Worm (Caenorhabditis elegans) whole organism, L2 larva: ENCODE results near the gene fbxa-9.

Source experiments
- C34F6.9 ChIP-seq: fragments of 150-350 bp; optimal IDR thresholded peaks from 2 replicates; lab custom pipeline; 2014; ENCODE audit warnings: missing biosample characterization, missing genetic modification characterization
- F13H6.1 ChIP-seq: sonication (generic microtip); optimal IDR thresholded peaks from 2 replicates; lab custom pipeline; 2016; ENCODE audit warnings: missing genetic modification characterization, missing compliant biosample characterization
- R02D3.7 ChIP-seq: fragments of 150-350 bp; optimal IDR thresholded peaks from 2 replicates; lab custom pipeline; 2014; ENCODE audit warnings: missing biosample characterization, missing genetic modification characterization
- Y55F3AM.14 ChIP-seq: fragments of 200-800 bp; sonication (Bioruptor generic); optimal IDR thresholded peaks from 2 replicates; lab custom pipeline; 2018; ENCODE audit warnings: mild to moderate bottlenecking, missing genetic modification characterization, missing compliant biosample characterization
- ZK546.5 ChIP-seq: sonication (generic microtip); optimal IDR thresholded peaks from 2 replicates; lab custom pipeline; 2017; ENCODE audit warnings: missing biosample characterization, missing genetic modification characterization
- aly-2 ChIP-seq: fragments of 150-350 bp; optimal IDR thresholded peaks from 2 replicates; lab custom pipeline; 2014; ENCODE audit warnings: missing biosample characterization, missing genetic modification characterization
- ama-1 ChIP-seq: fragments of 150-350 bp; optimal IDR thresholded peaks from 2 replicates; lab custom pipeline; 2018; ENCODE audit warnings: inconsistent platforms
- blmp-1 ChIP-seq: sonication (generic microtip); optimal IDR thresholded peaks from 2 replicates; lab custom pipeline; 2017; ENCODE audit warnings: missing genetic modification characterization, mild to moderate bottlenecking, missing compliant biosample characterization, antibody characterized with exemption, moderate library complexity; ENCODE audit not compliant: insufficient read depth
- ceh-16 ChIP-seq: fragments of 150-350 bp; optimal IDR thresholded peaks from 2 replicates; lab custom pipeline; 2014; ENCODE audit warnings: missing biosample characterization, missing genetic modification characterization
- ceh-82 ChIP-seq: fragments of 150-350 bp; optimal IDR thresholded peaks from 2 replicates; lab custom pipeline; 2014; ENCODE audit warnings: missing biosample characterization, missing genetic modification characterization
- crh-2 ChIP-seq: sonication (generic microtip); optimal IDR thresholded peaks from 2 replicates; lab custom pipeline; 2017; ENCODE audit warnings: missing biosample characterization, missing genetic modification characterization
- egl-27 ChIP-seq: sonication (generic microtip); optimal IDR thresholded peaks from 3 replicates; lab custom pipeline; 2017; ENCODE audit warnings: missing biosample characterization, missing genetic modification reagents, missing genetic modification characterization
- elt-3 ChIP-seq: sonication (generic microtip); optimal IDR thresholded peaks from 2 replicates; lab custom pipeline; 2017; ENCODE audit warnings: missing biosample characterization, missing genetic modification characterization
- fos-1 ChIP-seq: fragments of 150-350 bp; optimal IDR thresholded peaks from 2 replicates; lab custom pipeline; 2014; ENCODE audit warnings: missing biosample characterization, missing genetic modification characterization
- lin-11 ChIP-seq: fragments of 150-350 bp; sonication (generic microtip); optimal IDR thresholded peaks from 2 replicates; lab custom pipeline; 2014; ENCODE audit warnings: missing biosample characterization, missing genetic modification characterization, inconsistent platforms, mixed read lengths
- lin-13 ChIP-seq: fragments of 150-350 bp; optimal IDR thresholded peaks from 2 replicates; lab custom pipeline; 2014; ENCODE audit warnings: missing biosample characterization, missing genetic modification reagents, missing genetic modification characterization
- lin-39 ChIP-seq: fragments of 150-350 bp; optimal IDR thresholded peaks from 2 replicates; lab custom pipeline; 2014; ENCODE audit warnings: missing biosample characterization, missing genetic modification reagents, missing genetic modification characterization
- lsy-2 ChIP-seq, 2 experiments: fragments of 150-350 bp in 1 of 2; sonication (generic microtip) in 1 of 2; optimal IDR thresholded peaks; 2 replicates each; lab custom pipeline; 2014 to 2017; ENCODE audit warnings: missing biosample characterization in 2 of 2, missing genetic modification characterization in 2 of 2
- nhr-10 ChIP-seq: sonication (generic microtip); optimal IDR thresholded peaks from 2 replicates; lab custom pipeline; 2017; ENCODE audit warnings: missing biosample characterization, missing genetic modification characterization
- nhr-12 ChIP-seq: fragments of 150-350 bp; optimal IDR thresholded peaks from 2 replicates; lab custom pipeline; 2014; ENCODE audit warnings: missing biosample characterization, missing genetic modification characterization
- nhr-129 ChIP-seq: fragments of 150-350 bp; optimal IDR thresholded peaks from 2 replicates; lab custom pipeline; 2014; ENCODE audit warnings: missing biosample characterization, missing genetic modification characterization
- nhr-21 ChIP-seq: fragments of 150-350 bp; optimal IDR thresholded peaks from 2 replicates; lab custom pipeline; 2014; ENCODE audit warnings: missing biosample characterization, missing genetic modification characterization
- nhr-23 ChIP-seq: fragments of 150-350 bp; optimal IDR thresholded peaks from 2 replicates; lab custom pipeline; 2014; ENCODE audit warnings: missing biosample characterization, missing genetic modification reagents, missing genetic modification characterization
- nhr-237 ChIP-seq: fragments of 150-350 bp; optimal IDR thresholded peaks from 2 replicates; lab custom pipeline; 2014; ENCODE audit warnings: missing biosample characterization, missing genetic modification characterization
- nhr-25 ChIP-seq: fragments of 150-350 bp; sonication (generic microtip); optimal IDR thresholded peaks from 3 replicates; lab custom pipeline; 2014; ENCODE audit warnings: missing biosample characterization, missing genetic modification characterization
- nhr-6 ChIP-seq: fragments of 150-350 bp; optimal IDR thresholded peaks from 2 replicates; lab custom pipeline; 2014; ENCODE audit warnings: missing biosample characterization, missing genetic modification characterization
- nhr-77 ChIP-seq: fragments of 150-350 bp; optimal IDR thresholded peaks from 2 replicates; lab custom pipeline; 2014; ENCODE audit warnings: missing biosample characterization, missing genetic modification characterization
- sem-4 ChIP-seq: fragments of 150-350 bp; optimal IDR thresholded peaks from 2 replicates; lab custom pipeline; 2014; ENCODE audit warnings: missing biosample characterization, missing genetic modification reagents, missing genetic modification characterization
- skn-1 ChIP-seq: sonication (generic microtip); optimal IDR thresholded peaks from 2 replicates; lab custom pipeline; 2017; ENCODE audit warnings: missing biosample characterization, missing genetic modification characterization
- sma-9 ChIP-seq, 2 experiments: fragments of 150-350 bp in 1 of 2; sonication (generic microtip) in 1 of 2; optimal IDR thresholded peaks; 2 replicates each; lab custom pipeline; 2014 to 2016; ENCODE audit warnings: missing genetic modification characterization in 2 of 2, mild to moderate bottlenecking in 1 of 2, missing biosample characterization in 1 of 2, missing compliant biosample characterization in 1 of 2, missing genetic modification reagents in 1 of 2, moderate library complexity in 1 of 2
- unc-39 ChIP-seq: fragments of 150-350 bp; optimal IDR thresholded peaks from 2 replicates; lab custom pipeline; 2014; ENCODE audit warnings: missing biosample characterization, missing genetic modification characterization
- unc-55 ChIP-seq: fragments of 150-350 bp; sonication (generic microtip); optimal IDR thresholded peaks from 3 replicates; lab custom pipeline; 2014; ENCODE audit warnings: missing biosample characterization, missing genetic modification reagents, missing genetic modification characterization
- unc-62 ChIP-seq: fragments of 150-350 bp; optimal IDR thresholded peaks from 2 replicates; lab custom pipeline; 2014; ENCODE audit warnings: missing biosample characterization, missing genetic modification reagents, missing genetic modification characterization
- ztf-1 ChIP-seq: fragments of 200-800 bp; sonication (Bioruptor generic); conservative IDR thresholded peaks from 2 replicates; pipeline ENCODE4 v1.3.6; 2022; ENCODE audit warnings: missing genetic modification characterization, missing compliant biosample characterization
- ztf-11 ChIP-seq: sonication (generic microtip); optimal IDR thresholded peaks from 2 replicates; lab custom pipeline; 2017; ENCODE audit warnings: missing biosample characterization, missing genetic modification characterization

The fbxa-9 gene

DNA sequence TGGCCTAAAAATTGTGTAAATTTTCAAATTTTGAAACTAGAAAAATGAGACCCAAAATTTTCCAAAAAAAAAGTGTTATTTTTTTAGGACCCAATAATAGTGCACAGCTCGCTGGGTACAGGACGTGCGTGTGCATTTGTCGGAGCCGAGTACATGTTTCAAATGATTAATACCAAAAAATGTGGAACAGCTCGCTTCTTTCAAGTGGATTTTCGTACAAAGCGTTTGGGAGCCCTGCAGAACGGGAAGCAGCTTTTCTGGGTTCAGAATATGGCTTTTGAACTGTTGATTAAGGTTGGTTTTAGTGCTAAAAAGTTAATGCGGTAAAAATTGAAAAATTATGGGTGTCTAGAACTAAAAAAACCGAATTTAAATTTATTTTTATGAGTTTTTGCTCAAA lies 21.8 kb downstream of the fbxa-9 start:
- TF ChIP-seq ceh-82 (tag; lab: Kevin White, UChicago): no peak
- TF ChIP-seq lsy-2 (tag; optimal IDR thresholded peaks at IDR 0.05; lab: Kevin White, UChicago): no peak

DNA sequence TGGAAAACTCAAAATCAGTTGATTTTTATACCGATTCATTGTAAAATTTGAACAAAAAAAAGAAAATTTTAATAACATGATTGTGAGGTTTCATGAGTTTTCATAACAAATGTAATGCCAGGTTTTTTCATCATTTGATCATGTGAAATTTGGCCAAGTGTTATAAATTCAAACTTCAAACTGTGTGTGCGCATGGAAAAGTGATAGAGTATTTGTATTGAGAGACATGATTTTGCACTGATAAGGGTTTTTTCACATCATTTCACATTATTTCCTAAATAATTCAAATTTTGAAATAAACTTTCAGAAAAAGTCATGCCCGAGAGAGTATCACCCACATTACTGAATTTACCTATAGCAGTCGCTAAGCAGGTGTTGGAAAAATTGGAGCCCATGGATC lies 24.7 kb downstream of the fbxa-9 start, which contains the start of gene fbxa-219:
Gene fbxa-219 (plus strand): TSS at position 277 of the 400 bp plus-strand sequence.
- peak; percentile 13 for TF ChIP-seq fos-1 (tag; lab: Kevin White, UChicago)
- TF ChIP-seq crh-2 (tag; lab: Kevin White, UChicago): peak; percentile 7
- no peak for TF ChIP-seq ztf-11 (tag; lab: Kevin White, UChicago)

DNA sequence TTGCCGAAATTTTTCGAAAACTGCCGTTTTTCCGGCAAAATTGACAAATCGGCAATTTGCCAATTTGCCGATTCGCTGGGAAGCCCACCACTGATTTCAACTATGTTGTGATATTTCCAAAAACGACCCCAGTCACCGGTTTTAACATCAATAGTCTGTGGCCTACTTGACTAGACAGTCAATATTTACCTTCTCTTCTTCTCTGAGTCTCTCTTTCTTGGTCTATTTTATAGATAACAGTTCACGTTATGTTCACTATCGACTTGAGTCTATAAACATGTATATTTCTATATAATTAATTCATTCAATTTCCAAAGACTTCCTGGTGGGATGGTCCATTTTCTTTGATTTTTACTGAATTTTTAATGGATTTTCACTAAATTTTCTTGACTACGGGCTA lies 28.3 kb downstream of the fbxa-9 start:
- TF ChIP-seq egl-27: no peak
- no peak for TF ChIP-seq unc-39 (tag; lab: Kevin White, UChicago)
- no peak for TF ChIP-seq Y55F3AM.14
- TF ChIP-seq blmp-1 (tag; lab: Kevin White, UChicago): no peak
- TF ChIP-seq nhr-12 (tag; lab: Kevin White, UChicago): no peak
- TF ChIP-seq nhr-6: no peak
- TF ChIP-seq lin-39: no peak
- TF ChIP-seq ztf-1 (GFP tag; lab: Robert Waterston, UW): no peak
- peak; percentile 16 for TF ChIP-seq fos-1 (tag; lab: Kevin White, UChicago)
- no peak for TF ChIP-seq nhr-10 (tag; lab: Kevin White, UChicago)
- TF ChIP-seq nhr-23 (tag; lab: Kevin White, UChicago): no peak
- TF ChIP-seq sma-9 (GFP tag; optimal IDR thresholded peaks at IDR 0.05; lab: Kevin White, UChicago): peak; percentile 12
- no peak for TF ChIP-seq sma-9 (tag; optimal IDR thresholded peaks at IDR 0.05; lab: Kevin White, UChicago)
- TF ChIP-seq nhr-237: no peak
- TF ChIP-seq aly-2 (tag; lab: Kevin White, UChicago): no peak
- TF ChIP-seq unc-55 (GFP tag; lab: Kevin White, UChicago): no peak
- TF ChIP-seq lin-13: no peak

DNA sequence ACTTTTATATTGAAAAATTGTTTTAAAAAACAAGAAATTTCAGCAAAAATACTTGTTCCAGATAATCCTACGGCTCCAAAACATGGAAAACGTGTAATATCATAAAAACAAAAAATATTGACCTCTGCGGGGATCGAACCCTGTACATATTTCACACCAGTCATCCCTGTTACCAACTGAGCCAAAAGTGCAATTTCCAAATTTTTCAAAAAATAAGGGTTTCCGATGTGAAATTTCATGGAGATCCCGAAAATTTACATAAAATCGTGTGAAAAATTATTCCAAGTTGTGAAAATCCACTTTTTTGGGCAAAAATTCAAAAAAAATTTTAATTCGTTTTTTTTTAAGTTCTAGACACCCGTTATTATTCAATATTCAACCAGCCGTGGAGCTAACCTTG lies 37.7 kb downstream of the fbxa-9 start:
- TF ChIP-seq nhr-129 (tag; lab: Kevin White, UChicago) (no peak), elt-3 (tag; lab: Kevin White, UChicago) (no peak), unc-62 (GFP tag; lab: Kevin White, UChicago) (no peak), lin-13 (no peak), nhr-23 (tag; lab: Kevin White, UChicago) (no peak), ceh-82 (tag; lab: Kevin White, UChicago) (no peak), nhr-25 (tag; lab: Kevin White, UChicago) (no peak), lsy-2 (tag; optimal IDR thresholded peaks at IDR 0.05; lab: Kevin White, UChicago) (no peak), F13H6.1 (tag; lab: Kevin White, UChicago) (no peak), nhr-12 (tag; lab: Kevin White, UChicago) (no peak), nhr-21 (tag; lab: Kevin White, UChicago) (no peak), unc-55 (GFP tag; lab: Kevin White, UChicago) (no peak), R02D3.7 (tag; lab: Kevin White, UChicago) (no peak), nhr-237 (no peak), ceh-16 (tag; lab: Kevin White, UChicago) (no peak), ZK546.5 (tag; lab: Kevin White, UChicago) (no peak), skn-1 (tag; lab: Kevin White, UChicago) (no peak), nhr-77 (tag; lab: Kevin White, UChicago) (no peak), sem-4 (tag; lab: Kevin White, UChicago) (no peak)
- TF ChIP-seq, all 48 proteins: peak for 0

DNA sequence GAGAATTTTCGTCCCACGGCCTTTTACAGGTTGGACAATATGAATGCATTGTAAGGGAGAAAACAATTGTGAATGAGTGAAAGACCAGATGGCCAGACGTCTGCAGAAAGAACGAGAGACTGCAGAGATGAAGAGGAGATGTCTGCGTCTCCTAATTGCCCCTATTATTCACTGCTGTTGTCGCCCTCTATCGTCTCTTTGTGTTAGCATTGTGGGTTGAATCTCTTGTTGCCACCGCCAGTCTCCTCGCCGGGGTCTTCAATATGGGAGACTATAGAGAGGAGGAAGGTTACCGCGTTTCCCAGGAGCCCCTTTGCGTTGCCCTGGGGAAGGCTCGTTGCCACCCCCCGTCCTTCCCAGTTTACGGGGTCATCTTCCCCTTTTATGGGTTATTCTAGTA lies 38.4 kb downstream of the fbxa-9 start, which contains the start of gene Y54F10BM.9:
Gene Y54F10BM.9 (minus strand): TSS at position 61 of the 400 bp plus-strand sequence.
- TF ChIP-seq lin-11 (tag; lab: Kevin White, UChicago) (peak; percentile 47), C34F6.9 (tag; lab: Kevin White, UChicago) (peak; percentile 47), nhr-129 (tag; lab: Kevin White, UChicago) (peak; percentile 59), ama-1 (lab: Kevin White, UChicago) (no peak), lsy-2 (tag; optimal IDR thresholded peaks at IDR 0.05; lab: Kevin White, UChicago) (peak in 1 of 2 experiments; percentile 38), nhr-23 (tag; lab: Kevin White, UChicago) (no peak), ceh-16 (tag; lab: Kevin White, UChicago) (no peak), unc-55 (GFP tag; lab: Kevin White, UChicago) (peak; percentile 70)
- TF ChIP-seq, all 48 proteins: peak for 5
